Worm (Caenorhabditis elegans) whole organism, dauer: ENCODE results near the gene K02E7.11.

ENCODE experiments used
- unc-62 ChIP-seq: sonication (generic microtip); optimal IDR thresholded peaks from 2 replicates; lab custom pipeline; 2017; ENCODE audit warnings: missing biosample characterization, missing genetic modification reagents, missing genetic modification characterization

Gene K02E7.11

DNA sequence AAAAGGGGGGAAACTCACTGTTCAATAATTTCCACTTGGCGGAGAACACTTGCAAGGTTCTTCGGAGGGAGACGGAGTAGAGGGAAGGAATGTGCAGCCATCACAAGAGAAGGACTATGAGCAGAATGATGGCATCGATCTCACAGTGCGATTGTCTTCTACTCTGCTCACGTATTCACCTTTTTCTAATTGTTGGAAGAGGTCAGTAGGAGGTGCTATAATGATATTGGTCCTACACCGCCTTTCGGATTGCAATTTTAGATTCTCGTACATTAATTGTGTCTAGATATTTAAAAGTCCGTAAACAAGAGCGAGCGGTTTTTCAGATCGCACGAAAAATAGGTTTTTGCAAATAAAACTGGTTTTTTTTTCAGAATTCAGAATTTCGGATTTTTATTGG is 34.9 kb downstream of the K02E7.11 start, which contains the start of gene fbxb-39:
Gene fbxb-39, minus strand, starts transcription at position 101 of the 400 bp plus-strand sequence.
- no peak for TF ChIP-seq unc-62 (GFP tag; lab: Kevin White, UChicago)

DNA sequence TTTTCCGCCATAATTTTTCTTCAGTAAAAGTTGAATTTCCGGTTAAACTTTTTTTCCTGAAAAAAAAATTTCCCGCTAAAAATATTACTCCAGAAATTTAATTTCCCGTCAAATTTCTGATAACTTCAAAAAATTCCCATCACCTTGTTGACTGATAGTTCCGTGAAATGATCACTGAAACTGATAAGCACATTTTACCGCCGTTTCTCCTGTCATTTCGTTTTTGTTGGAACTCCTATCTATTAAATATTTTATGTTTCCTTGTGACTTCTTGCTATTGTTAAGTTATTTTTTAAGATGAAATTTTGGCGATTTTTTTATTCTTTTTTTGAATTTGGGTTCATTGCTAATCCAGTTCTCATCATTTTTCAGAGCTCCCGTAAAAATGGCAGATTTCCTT is 46.7 kb downstream of the K02E7.11 start, which contains the start of gene math-34:
Gene math-34, plus strand, starts transcription at position 371 of the 400 bp plus-strand sequence.
- TF ChIP-seq unc-62 (GFP tag; lab: Kevin White, UChicago): no peak

- no peak for TF ChIP-seq unc-62 (GFP tag; lab: Kevin White, UChicago)
Observed at ce11 chrII:1026670-1027069, 48.7 kb downstream of the K02E7.11 start, which contains the start of gene M01D1.12. M01D1.12 (plus strand) TSS chrII:1026970.
